Worm (Caenorhabditis elegans): ENCODE data around the gene clec-32.

The clec-32 gene

DNA sequence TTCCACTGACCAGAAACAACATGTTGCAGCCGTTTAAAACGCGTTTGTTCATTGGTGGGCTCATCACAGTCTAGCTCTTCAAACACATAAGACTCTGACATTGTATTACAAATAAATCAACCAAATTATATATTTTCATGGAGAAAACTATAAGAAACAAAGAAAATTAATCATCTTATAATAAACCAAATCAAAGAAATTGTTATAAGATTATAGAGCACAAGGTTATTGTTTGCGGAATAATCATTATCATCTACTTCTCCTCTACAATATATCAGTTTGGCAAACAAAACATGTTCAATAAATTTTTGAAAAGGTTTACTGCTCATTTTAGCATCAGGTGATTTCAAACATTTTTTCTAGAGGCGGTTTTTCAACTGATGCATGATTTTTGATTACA is at the start of gene clec-32, which contains the start of gene clec-24:
Gene clec-32 (minus strand): TSS at position 101 of the 400 bp plus-strand sequence.
Gene clec-24 (plus strand): TSS at position 294 of the 400 bp plus-strand sequence.
- TF ChIP-seq ceh-34 (tag; optimal IDR thresholded peaks at IDR 0.05), result no peak
- TF ChIP-seq nhr-232 (tag; optimal IDR thresholded peaks at IDR 0.05), result no peak
- TF ChIP-seq pax-1 (tag; optimal IDR thresholded peaks at IDR 0.05), result no peak
- no peak for TF ChIP-seq nfya-1 (tag; optimal IDR thresholded peaks at IDR 0.05)
- TF ChIP-seq ceh-18 (tag; optimal IDR thresholded peaks at IDR 0.05), result no peak
- TF ChIP-seq F13H6.1 (tag; optimal IDR thresholded peaks at IDR 0.05), result no peak

DNA sequence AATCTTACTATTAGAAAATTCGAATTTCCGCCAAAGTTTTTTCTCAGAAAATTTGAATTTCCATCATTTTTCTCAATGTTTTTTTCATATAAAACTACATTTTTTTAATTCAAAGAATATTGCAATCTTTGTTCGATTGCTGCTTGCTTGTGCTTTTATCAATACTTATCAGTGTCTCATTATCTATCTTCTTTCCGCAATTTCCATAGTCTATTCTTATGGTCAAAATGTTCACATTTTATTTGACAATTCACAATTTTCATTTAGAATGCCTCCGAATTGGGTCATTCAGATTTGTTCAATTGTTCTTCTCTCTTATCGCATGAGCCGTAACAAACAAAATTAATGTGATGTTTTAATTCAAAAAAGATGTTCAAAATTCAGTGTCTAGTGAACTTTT is 49.7 kb upstream of the clec-32 start:
- TF ChIP-seq pha-2 (tag; optimal IDR thresholded peaks at IDR 0.05) (no peak), elt-2 (tag; optimal IDR thresholded peaks at IDR 0.05) (peak; percentile 14), lin-11 (tag; optimal IDR thresholded peaks at IDR 0.05) (no peak), ceh-9 (tag; optimal IDR thresholded peaks at IDR 0.05) (no peak)

DNA sequence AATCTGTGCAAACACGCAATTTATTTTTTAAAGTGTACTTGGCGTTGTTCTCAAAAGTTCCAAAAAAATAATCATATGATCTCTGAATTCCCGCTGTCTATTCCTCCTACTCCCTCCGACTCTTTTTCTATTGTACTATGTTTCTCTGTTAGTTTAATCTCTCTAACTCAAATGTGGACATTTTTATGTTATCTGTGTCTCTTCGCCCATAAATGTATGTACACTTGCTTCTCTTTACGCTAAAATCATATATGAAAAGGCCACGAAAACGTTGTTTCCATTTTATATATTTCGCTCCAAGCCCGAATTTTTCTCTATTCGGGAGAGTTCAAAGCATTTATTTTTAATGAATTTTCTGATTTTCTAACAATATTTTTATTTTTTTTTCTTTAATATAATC is 49.2 kb upstream of the clec-32 start:
- no peak for TF ChIP-seq ceh-6 (GFP tag; optimal IDR thresholded peaks at IDR 0.05)
- TF ChIP-seq unc-3 (GFP tag; conservative IDR thresholded peaks at IDR 0.05), result no peak
- TF ChIP-seq unc-3 (tag; optimal IDR thresholded peaks at IDR 0.05), result no peak
- no peak for TF ChIP-seq pax-1 (tag; optimal IDR thresholded peaks at IDR 0.05)
- TF ChIP-seq gmeb-2 (tag; optimal IDR thresholded peaks at IDR 0.05), result no peak
- no peak for TF ChIP-seq Y22D7AL.16 (tag; optimal IDR thresholded peaks at IDR 0.05)
- no peak for TF ChIP-seq ceh-48 (tag; optimal IDR thresholded peaks at IDR 0.05)
- TF ChIP-seq K02D7.2 (tag; optimal IDR thresholded peaks at IDR 0.05), result no peak
- no peak for TF ChIP-seq pha-4 (tag; optimal IDR thresholded peaks at IDR 0.05)
- no peak for TF ChIP-seq pros-1 (tag; optimal IDR thresholded peaks at IDR 0.05)
- TF ChIP-seq ceh-22 (tag; optimal IDR thresholded peaks at IDR 0.05), result no peak
- no peak for TF ChIP-seq ceh-34 (tag; optimal IDR thresholded peaks at IDR 0.05)
- no peak for TF ChIP-seq hlh-13 (GFP tag; optimal IDR thresholded peaks at IDR 0.05)
- no peak for TF ChIP-seq hlh-15 (tag; optimal IDR thresholded peaks at IDR 0.05)
- TF ChIP-seq ceh-18 (tag; optimal IDR thresholded peaks at IDR 0.05), result no peak
- no peak for TF ChIP-seq C38D4.7 (GFP tag; optimal IDR thresholded peaks at IDR 0.05)
- TF ChIP-seq T23F11.4 (GFP tag; optimal IDR thresholded peaks at IDR 0.05), result no peak
- TF ChIP-seq fax-1 (tag; optimal IDR thresholded peaks at IDR 0.05), result no peak
- TF ChIP-seq ceh-14 (tag; optimal IDR thresholded peaks at IDR 0.05), result no peak
- TF ChIP-seq sox-2 (GFP tag; IDR thresholded peaks at IDR 0.05), result no peak

DNA sequence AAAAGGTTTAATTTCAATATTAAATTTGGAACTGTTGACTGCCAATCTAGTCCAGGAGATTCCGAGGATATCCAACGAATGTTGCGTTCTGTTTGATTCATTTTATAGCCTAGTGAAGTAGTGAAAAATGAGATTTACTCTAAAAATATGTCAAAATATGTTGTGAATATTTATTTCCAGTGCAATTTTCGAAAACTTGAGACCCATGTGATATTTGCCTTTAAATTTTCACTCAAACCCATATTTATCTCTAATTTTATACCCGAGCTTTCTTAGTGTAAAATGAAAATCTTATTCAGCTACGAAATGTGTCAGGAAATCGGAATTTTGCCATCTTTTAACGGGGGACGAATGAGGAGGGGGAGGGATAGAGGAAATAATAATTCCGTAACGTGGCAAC is 48.3 kb upstream of the clec-32 start, which contains the start of gene F09C6.16:
Gene F09C6.16 (minus strand): TSS at position 101 of the 400 bp plus-strand sequence.
- TF ChIP-seq madf-2 (tag; optimal IDR thresholded peaks at IDR 0.05), result no peak
- no peak for TF ChIP-seq ama-1 (optimal IDR thresholded peaks at IDR 0.05)
- TF ChIP-seq sox-4 (tag; optimal IDR thresholded peaks at IDR 0.05), result no peak
- TF ChIP-seq ahr-1 (tag; optimal IDR thresholded peaks at IDR 0.05), result no peak
- no peak for TF ChIP-seq pax-1 (tag; optimal IDR thresholded peaks at IDR 0.05)
- no peak for TF ChIP-seq odd-2 (tag; optimal IDR thresholded peaks at IDR 0.05)
- TF ChIP-seq hlh-15 (tag; optimal IDR thresholded peaks at IDR 0.05), result no peak
- TF ChIP-seq rnt-1 (tag; optimal IDR thresholded peaks at IDR 0.05), result no peak
- no peak for TF ChIP-seq ceh-18 (tag; optimal IDR thresholded peaks at IDR 0.05)
- no peak for TF ChIP-seq pha-4 (tag; optimal IDR thresholded peaks at IDR 0.05)
- TF ChIP-seq ceh-19 (GFP tag; optimal IDR thresholded peaks at IDR 0.05), result no peak
- no peak for TF ChIP-seq tbx-7 (tag; optimal IDR thresholded peaks at IDR 0.05)
- TF ChIP-seq ceh-34 (tag; optimal IDR thresholded peaks at IDR 0.05), result no peak
- no peak for TF ChIP-seq C08G9.2 (tag; optimal IDR thresholded peaks at IDR 0.05)
- no peak for TF ChIP-seq ceh-48 (tag; optimal IDR thresholded peaks at IDR 0.05)
- no peak for TF ChIP-seq elt-2 (tag; optimal IDR thresholded peaks at IDR 0.05)
- no peak for TF ChIP-seq nhr-11 (tag; optimal IDR thresholded peaks at IDR 0.05)
- no peak for TF ChIP-seq gmeb-2 (tag; optimal IDR thresholded peaks at IDR 0.05)

Measured in whole organism, late embryonic.